Fruit fly (Drosophila melanogaster): ENCODE data around the gene CG7840.

dm6 chr2L:8290092-8290424 is 15.3 kb upstream of the CG7840 start:
- no peak for TF ChIP-seq CG6175 (GFP tag; IDR thresholded peaks at IDR 0.05)
- no peak for TF ChIP-seq Blimp-1 (GFP tag; optimal IDR thresholded peaks at IDR 0.05)
- TF ChIP-seq H2.0 (GFP tag; IDR thresholded peaks at IDR 0.05), result no peak
- no peak for TF ChIP-seq CG7839 (tag; optimal IDR thresholded peaks at IDR 0.05)
- no peak for TF ChIP-seq pan (optimal IDR thresholded peaks at IDR 0.05)
- TF ChIP-seq pan (GFP tag; optimal IDR thresholded peaks at IDR 0.05 in 1 of 2, IDR thresholded peaks at IDR 0.05 in 1 of 2), result no peak
- no peak for TF ChIP-seq CG6791 (GFP tag; IDR thresholded peaks at IDR 0.05; ENCODE audit: partially characterized antibody)
- TF ChIP-seq unc-4 (GFP tag; IDR thresholded peaks at IDR 0.05; ENCODE audit: partially characterized antibody), result no peak
- TF ChIP-seq esg (GFP tag; conservative IDR thresholded peaks at IDR 0.05), result no peak
- TF ChIP-seq ssp (GFP tag; IDR thresholded peaks at IDR 0.05), result no peak
- no peak for TF ChIP-seq HHEX (GFP tag; optimal IDR thresholded peaks at IDR 0.05)
- no peak for TF ChIP-seq Dfd (GFP tag; optimal IDR thresholded peaks at IDR 0.05)
- no peak for TF ChIP-seq yki (optimal IDR thresholded peaks at IDR 0.05)

Measured in whole organism, embryonic.